Worm (Caenorhabditis elegans): Measurements from ENCODE around the gene gpd-1.
A peak's percentile ranks its signal among the peaks of the same experiment; 100 is the strongest.

The gpd-1 gene

ce11 chrII:10388041-10388706 is 5.8 kb upstream of the gpd-1 start (continued):
- TF ChIP-seq efl-1 (GFP tag; optimal IDR thresholded peaks at IDR 0.05), result peak; percentile 2
- peak; percentile 78 for TF ChIP-seq snpc-1.3 (tag; optimal IDR thresholded peaks at IDR 0.05; ENCODE audit: insufficient read depth)
- TF ChIP-seq ztf-18 (tag; optimal IDR thresholded peaks at IDR 0.05), result peak; percentile 45
- peak; percentile 56; the same call in 1 of the 2 replicates for TF ChIP-seq attf-3 (GFP tag; conservative IDR thresholded peaks at IDR 0.05)
- 0 out of 2 replicates have a peak, but pooled peaks have one; percentile 7 for TF ChIP-seq egl-44 (GFP tag; IDR thresholded peaks at IDR 0.05)
- no peak for TF ChIP-seq xnd-1 (tag; optimal IDR thresholded peaks at IDR 0.05)
- peak; percentile 22 for TF ChIP-seq dpl-1 (GFP tag; optimal IDR thresholded peaks at IDR 0.05)
- TF ChIP-seq sptf-2 (GFP tag; optimal IDR thresholded peaks at IDR 0.05), result no peak
- TF ChIP-seq hsf-1 (GFP tag; IDR thresholded peaks at IDR 0.05), result no peak
- peak; percentile 65 for TF ChIP-seq F23B12.7 (tag; optimal IDR thresholded peaks at IDR 0.05; ENCODE audit: insufficient read depth)
- peak; percentile 39; the same call in 1 of the 2 replicates for TF ChIP-seq B0336.3 (GFP tag; IDR thresholded peaks at IDR 0.05)
- no peak for TF ChIP-seq gei-17 (GFP tag; optimal IDR thresholded peaks at IDR 0.05)
- no peak for TF ChIP-seq unc-130 (GFP tag; optimal IDR thresholded peaks at IDR 0.05)
- TF ChIP-seq ceh-100 (GFP tag; IDR thresholded peaks at IDR 0.05), result peak; percentile 74
- TF ChIP-seq nhr-179 (tag; optimal IDR thresholded peaks at IDR 0.05), result no peak
- no peak for TF ChIP-seq hlh-26 (GFP tag; conservative IDR thresholded peaks at IDR 0.05)
- TF ChIP-seq snpc-4 (GFP tag; optimal IDR thresholded peaks at IDR 0.05), result no peak
- peak in 3 of 4 experiments; percentile 30 to 49 (median 43) for TF ChIP-seq snpc-4 (tag; optimal IDR thresholded peaks at IDR 0.05)
- TF ChIP-seq unc-62 (GFP tag; optimal IDR thresholded peaks at IDR 0.05), result no peak
- TF ChIP-seq madf-3 (GFP tag; IDR thresholded peaks at IDR 0.05), result no peak
- TF ChIP-seq atf-7 (tag; optimal IDR thresholded peaks at IDR 0.05), result no peak
- peak; percentile 23 for TF ChIP-seq ZK185.1 (tag; optimal IDR thresholded peaks at IDR 0.05; ENCODE audit: poor library complexity, severe bottlenecking)
- no peak for TF ChIP-seq F22D6.2 (tag; optimal IDR thresholded peaks at IDR 0.05)
- TF ChIP-seq let-526 (GFP tag; IDR thresholded peaks at IDR 0.05), result 0 out of 2 replicates have a peak, but pooled peaks have one; percentile 26
- TF ChIP-seq C06A6.2 (GFP tag; conservative IDR thresholded peaks at IDR 0.05), result 0 out of 2 replicates have a peak, but pooled peaks have one; percentile 25
- TF ChIP-seq akir-1 (GFP tag; optimal IDR thresholded peaks at IDR 0.05), result no peak
- peak; percentile 26; the same call in 1 of the 2 replicates for TF ChIP-seq ekl-4 (GFP tag; IDR thresholded peaks at IDR 0.05)
- TF ChIP-seq attf-5 (GFP tag; optimal IDR thresholded peaks at IDR 0.05), result peak; percentile 82
- no peak for TF ChIP-seq lin-26 (GFP tag; IDR thresholded peaks at IDR 0.05)
- TF ChIP-seq nhr-90 (tag; optimal IDR thresholded peaks at IDR 0.05), result no peak
- TF ChIP-seq T26A5.8 (tag; optimal IDR thresholded peaks at IDR 0.05), result no peak
- peak; percentile 59 for TF ChIP-seq lin-40 (tag; optimal IDR thresholded peaks at IDR 0.05)
- peak; percentile 79 for TF ChIP-seq dox-1 (GFP tag; IDR thresholded peaks at IDR 0.05)
- TF ChIP-seq nhr-120 (GFP tag; IDR thresholded peaks at IDR 0.05), result no peak
- TF ChIP-seq cebp-1 (GFP tag; IDR thresholded peaks at IDR 0.05), result no peak
- peak; percentile 68 for TF ChIP-seq cebp-1 (tag; optimal IDR thresholded peaks at IDR 0.05)
- TF ChIP-seq ceh-58 (GFP tag; IDR thresholded peaks at IDR 0.05), result no peak
- TF ChIP-seq nhr-27 (tag; optimal IDR thresholded peaks at IDR 0.05), result no peak
- TF ChIP-seq die-1 (tag; optimal IDR thresholded peaks at IDR 0.05), result no peak
- no peak for TF ChIP-seq nfya-1 (tag; optimal IDR thresholded peaks at IDR 0.05; ENCODE audit: borderline replicate concordance, insufficient read depth)
- peak; percentile 23; the same call in 1 of the 2 replicates for TF ChIP-seq pbrm-1 (GFP tag; IDR thresholded peaks at IDR 0.05)
- no peak for TF ChIP-seq him-1 (tag; optimal IDR thresholded peaks at IDR 0.05)
- TF ChIP-seq Y67H2A.10 (GFP tag; conservative IDR thresholded peaks at IDR 0.05), result no peak
